Fruit fly (Drosophila melanogaster) whole organism, wandering third instar larva: Measurements from ENCODE around the gene CG31807.

Experiments
- Mio ChIP-seq: sonication (Bioruptor generic); optimal IDR thresholded peaks from 2 replicates; lab custom pipeline; 2016; ENCODE audit warnings: missing biosample characterization, missing genetic modification characterization
- Myc ChIP-seq: fragments of >200 bp; optimal IDR thresholded peaks from 2 replicates; lab custom pipeline; 2017
- br ChIP-seq: fragments of 200-800 bp; sonication (Bioruptor generic); optimal IDR thresholded peaks from 2 replicates; lab custom pipeline; 2016; ENCODE audit warnings: missing biosample characterization, missing genetic modification characterization
- lola ChIP-seq: fragments of >200 bp; optimal IDR thresholded peaks from 2 replicates; lab custom pipeline; 2017; ENCODE audit warnings: missing biosample characterization, missing genetic modification characterization

- no peak for TF ChIP-seq Myc
- no peak for TF ChIP-seq br (GFP tag; lab: Kevin White, UChicago)
- TF ChIP-seq Mio (GFP tag; lab: Kevin White, UChicago) = no peak
- no peak for TF ChIP-seq lola (GFP tag; lab: Kevin White, UChicago)
Observed at dm6 chr2L:16672290-16672689, 11.5 kb downstream of the CG31807 start.
